Fruit fly (Drosophila melanogaster) whole organism, prepupa: ENCODE results near the gene hob.

ENCODE experiments used
- CG31627 ChIP-seq: fragments of 200-800 bp; sonication (Bioruptor generic); optimal IDR thresholded peaks from 3 replicates; lab custom pipeline; 2016; ENCODE audit warnings: missing biosample characterization, missing genetic modification characterization
- CG6808 ChIP-seq: fragments of 200-800 bp; sonication (Bioruptor generic); optimal IDR thresholded peaks from 3 replicates; lab custom pipeline; 2017; ENCODE audit warnings: missing biosample characterization, missing genetic modification characterization, mild to moderate bottlenecking, moderate library complexity, missing genetic modification reagents
- CG6854 ChIP-seq: fragments of 200-800 bp; sonication (Bioruptor generic); optimal IDR thresholded peaks from 2 replicates; lab custom pipeline; 2017; ENCODE audit warnings: missing biosample characterization, mild to moderate bottlenecking, missing genetic modification characterization
- CG9139 ChIP-seq: fragments of 200-800 bp; sonication (Bioruptor generic); optimal IDR thresholded peaks from 3 replicates; lab custom pipeline; 2017; ENCODE audit warnings: missing biosample characterization, mild to moderate bottlenecking, missing genetic modification characterization
- Ets96B ChIP-seq: fragments of 200-800 bp; optimal IDR thresholded peaks from 2 replicates; lab custom pipeline; 2019; ENCODE audit warnings: missing biosample characterization, mild to moderate bottlenecking, missing genetic modification characterization, moderate library complexity
- Lpt ChIP-seq: fragments of 200-800 bp; sonication (Bioruptor generic); optimal IDR thresholded peaks from 3 replicates; lab custom pipeline; 2016; ENCODE audit warnings: missing biosample characterization, missing genetic modification characterization
- cyc ChIP-seq: fragments of 200-800 bp; sonication (Bioruptor generic); optimal IDR thresholded peaks from 3 replicates; lab custom pipeline; 2016; ENCODE audit warnings: missing biosample characterization, missing genetic modification characterization
- dac ChIP-seq: fragments of 200-800 bp; sonication (Bioruptor generic); optimal IDR thresholded peaks from 2 replicates; lab custom pipeline; 2017; ENCODE audit warnings: missing biosample characterization, mild to moderate bottlenecking, missing genetic modification characterization
- topi ChIP-seq: fragments of 200-800 bp; sonication (Bioruptor generic); optimal IDR thresholded peaks from 3 replicates; lab custom pipeline; 2016; ENCODE audit warnings: missing biosample characterization, missing genetic modification characterization

dm6 chr3L:3223390-3223914 lies 4.7 kb upstream of the hob start:
- no peak for TF ChIP-seq CG31627
- TF ChIP-seq CG6854 (GFP tag; lab: Kevin White, UChicago), result no peak
- no peak for TF ChIP-seq dac (GFP tag; lab: Kevin White, UChicago)
- TF ChIP-seq Lpt (GFP tag; lab: Kevin White, UChicago), result no peak
- TF ChIP-seq cyc (GFP tag; lab: Kevin White, UChicago), result no peak
- no peak for TF ChIP-seq CG9139 (GFP tag; lab: Kevin White, UChicago)
- no peak for TF ChIP-seq topi (GFP tag; lab: Kevin White, UChicago)
- TF ChIP-seq CG6808, result no peak
- TF ChIP-seq Ets96B (tag; lab: Kevin White, UChicago), result no peak
